Worm (Caenorhabditis elegans) whole organism, L2 larva: ENCODE results near the gene zmp-1.

ENCODE experiments used
- C34F6.9 ChIP-seq: fragments of 150-350 bp; optimal IDR thresholded peaks from 2 replicates; lab custom pipeline; 2014; ENCODE audit warnings: missing biosample characterization, missing genetic modification characterization
- F13H6.1 ChIP-seq: sonication (generic microtip); optimal IDR thresholded peaks from 2 replicates; lab custom pipeline; 2016; ENCODE audit warnings: missing genetic modification characterization, missing compliant biosample characterization
- R02D3.7 ChIP-seq: fragments of 150-350 bp; optimal IDR thresholded peaks from 2 replicates; lab custom pipeline; 2014; ENCODE audit warnings: missing biosample characterization, missing genetic modification characterization
- Y55F3AM.14 ChIP-seq: fragments of 200-800 bp; sonication (Bioruptor generic); optimal IDR thresholded peaks from 2 replicates; lab custom pipeline; 2018; ENCODE audit warnings: mild to moderate bottlenecking, missing genetic modification characterization, missing compliant biosample characterization
- ZK546.5 ChIP-seq: sonication (generic microtip); optimal IDR thresholded peaks from 2 replicates; lab custom pipeline; 2017; ENCODE audit warnings: missing biosample characterization, missing genetic modification characterization
- alr-1 ChIP-seq: fragments of 150-350 bp; optimal IDR thresholded peaks from 2 replicates; lab custom pipeline; 2014; ENCODE audit warnings: missing biosample characterization, missing genetic modification characterization
- aly-2 ChIP-seq: fragments of 150-350 bp; optimal IDR thresholded peaks from 2 replicates; lab custom pipeline; 2014; ENCODE audit warnings: missing biosample characterization, missing genetic modification characterization
- ama-1 ChIP-seq: fragments of 150-350 bp; optimal IDR thresholded peaks from 2 replicates; lab custom pipeline; 2018; ENCODE audit warnings: inconsistent platforms
- blmp-1 ChIP-seq: sonication (generic microtip); optimal IDR thresholded peaks from 2 replicates; lab custom pipeline; 2017; ENCODE audit warnings: missing genetic modification characterization, mild to moderate bottlenecking, missing compliant biosample characterization, antibody characterized with exemption, moderate library complexity; ENCODE audit not compliant: insufficient read depth
- ceh-16 ChIP-seq: fragments of 150-350 bp; optimal IDR thresholded peaks from 2 replicates; lab custom pipeline; 2014; ENCODE audit warnings: missing biosample characterization, missing genetic modification characterization
- ceh-82 ChIP-seq: fragments of 150-350 bp; optimal IDR thresholded peaks from 2 replicates; lab custom pipeline; 2014; ENCODE audit warnings: missing biosample characterization, missing genetic modification characterization
- crh-2 ChIP-seq: sonication (generic microtip); optimal IDR thresholded peaks from 2 replicates; lab custom pipeline; 2017; ENCODE audit warnings: missing biosample characterization, missing genetic modification characterization
- dmd-4 ChIP-seq: sonication (generic microtip); optimal IDR thresholded peaks from 2 replicates; lab custom pipeline; 2017; ENCODE audit warnings: missing biosample characterization, missing genetic modification characterization
- egl-27 ChIP-seq: sonication (generic microtip); optimal IDR thresholded peaks from 3 replicates; lab custom pipeline; 2017; ENCODE audit warnings: missing biosample characterization, missing genetic modification reagents, missing genetic modification characterization
- elt-1 ChIP-seq: fragments of 150-350 bp; optimal IDR thresholded peaks from 2 replicates; lab custom pipeline; 2014; ENCODE audit warnings: missing biosample characterization, missing genetic modification characterization
- elt-3 ChIP-seq: sonication (generic microtip); optimal IDR thresholded peaks from 2 replicates; lab custom pipeline; 2017; ENCODE audit warnings: missing biosample characterization, missing genetic modification characterization
- fos-1 ChIP-seq: fragments of 150-350 bp; optimal IDR thresholded peaks from 2 replicates; lab custom pipeline; 2014; ENCODE audit warnings: missing biosample characterization, missing genetic modification characterization
- gmeb-1 ChIP-seq: fragments of 150-350 bp; optimal IDR thresholded peaks from 2 replicates; lab custom pipeline; 2014; ENCODE audit warnings: missing biosample characterization, missing genetic modification characterization
- lin-11 ChIP-seq: fragments of 150-350 bp; sonication (generic microtip); optimal IDR thresholded peaks from 2 replicates; lab custom pipeline; 2014; ENCODE audit warnings: missing biosample characterization, missing genetic modification characterization, inconsistent platforms, mixed read lengths
- lin-13 ChIP-seq: fragments of 150-350 bp; optimal IDR thresholded peaks from 2 replicates; lab custom pipeline; 2014; ENCODE audit warnings: missing biosample characterization, missing genetic modification reagents, missing genetic modification characterization
- lsy-2 ChIP-seq, 2 experiments: fragments of 150-350 bp in 1 of 2; sonication (generic microtip) in 1 of 2; optimal IDR thresholded peaks; 2 replicates each; lab custom pipeline; 2014 to 2017; ENCODE audit warnings: missing biosample characterization in 2 of 2, missing genetic modification characterization in 2 of 2
- mab-5 ChIP-seq: fragments of 150-350 bp; optimal IDR thresholded peaks from 2 replicates; lab custom pipeline; 2014; ENCODE audit warnings: missing biosample characterization, missing genetic modification characterization
- mbf-1 ChIP-seq: sonication (generic microtip); optimal IDR thresholded peaks from 2 replicates; lab custom pipeline; 2017; ENCODE audit warnings: missing biosample characterization, missing genetic modification characterization
- nhr-10 ChIP-seq: sonication (generic microtip); optimal IDR thresholded peaks from 2 replicates; lab custom pipeline; 2017; ENCODE audit warnings: missing biosample characterization, missing genetic modification characterization
- nhr-11 ChIP-seq: fragments of 150-350 bp; optimal IDR thresholded peaks from 2 replicates; lab custom pipeline; 2014; ENCODE audit warnings: missing biosample characterization, missing genetic modification characterization
- nhr-12 ChIP-seq: fragments of 150-350 bp; optimal IDR thresholded peaks from 2 replicates; lab custom pipeline; 2014; ENCODE audit warnings: missing biosample characterization, missing genetic modification characterization
- nhr-129 ChIP-seq: fragments of 150-350 bp; optimal IDR thresholded peaks from 2 replicates; lab custom pipeline; 2014; ENCODE audit warnings: missing biosample characterization, missing genetic modification characterization
- nhr-21 ChIP-seq: fragments of 150-350 bp; optimal IDR thresholded peaks from 2 replicates; lab custom pipeline; 2014; ENCODE audit warnings: missing biosample characterization, missing genetic modification characterization
- nhr-23 ChIP-seq: fragments of 150-350 bp; optimal IDR thresholded peaks from 2 replicates; lab custom pipeline; 2014; ENCODE audit warnings: missing biosample characterization, missing genetic modification reagents, missing genetic modification characterization
- nhr-237 ChIP-seq: fragments of 150-350 bp; optimal IDR thresholded peaks from 2 replicates; lab custom pipeline; 2014; ENCODE audit warnings: missing biosample characterization, missing genetic modification characterization
- nhr-25 ChIP-seq: fragments of 150-350 bp; sonication (generic microtip); optimal IDR thresholded peaks from 3 replicates; lab custom pipeline; 2014; ENCODE audit warnings: missing biosample characterization, missing genetic modification characterization
- nhr-6 ChIP-seq: fragments of 150-350 bp; optimal IDR thresholded peaks from 2 replicates; lab custom pipeline; 2014; ENCODE audit warnings: missing biosample characterization, missing genetic modification characterization
- nhr-77 ChIP-seq: fragments of 150-350 bp; optimal IDR thresholded peaks from 2 replicates; lab custom pipeline; 2014; ENCODE audit warnings: missing biosample characterization, missing genetic modification characterization
- peb-1 ChIP-seq: fragments of 150-350 bp; optimal IDR thresholded peaks from 2 replicates; lab custom pipeline; 2014; ENCODE audit warnings: missing biosample characterization, missing genetic modification characterization
- sem-4 ChIP-seq: fragments of 150-350 bp; optimal IDR thresholded peaks from 2 replicates; lab custom pipeline; 2014; ENCODE audit warnings: missing biosample characterization, missing genetic modification reagents, missing genetic modification characterization
- skn-1 ChIP-seq: sonication (generic microtip); optimal IDR thresholded peaks from 2 replicates; lab custom pipeline; 2017; ENCODE audit warnings: missing biosample characterization, missing genetic modification characterization
- snpc-4 ChIP-seq: fragments of 150-350 bp; optimal IDR thresholded peaks from 2 replicates; lab custom pipeline; 2014; ENCODE audit warnings: missing biosample characterization, missing genetic modification characterization
- unc-39 ChIP-seq: fragments of 150-350 bp; optimal IDR thresholded peaks from 2 replicates; lab custom pipeline; 2014; ENCODE audit warnings: missing biosample characterization, missing genetic modification characterization
- unc-55 ChIP-seq: fragments of 150-350 bp; sonication (generic microtip); optimal IDR thresholded peaks from 3 replicates; lab custom pipeline; 2014; ENCODE audit warnings: missing biosample characterization, missing genetic modification reagents, missing genetic modification characterization
- zag-1 ChIP-seq: fragments of 150-350 bp; optimal IDR thresholded peaks from 2 replicates; lab custom pipeline; 2014; ENCODE audit warnings: missing biosample characterization, missing genetic modification characterization
- ztf-1 ChIP-seq: fragments of 200-800 bp; sonication (Bioruptor generic); conservative IDR thresholded peaks from 2 replicates; pipeline ENCODE4 v1.3.6; 2022; ENCODE audit warnings: missing genetic modification characterization, missing compliant biosample characterization
- ztf-11 ChIP-seq: sonication (generic microtip); optimal IDR thresholded peaks from 2 replicates; lab custom pipeline; 2017; ENCODE audit warnings: missing biosample characterization, missing genetic modification characterization
- ztf-4 ChIP-seq: fragments of 150-350 bp; optimal IDR thresholded peaks from 2 replicates; lab custom pipeline; 2014; ENCODE audit warnings: missing biosample characterization, missing genetic modification characterization

Gene zmp-1

DNA sequence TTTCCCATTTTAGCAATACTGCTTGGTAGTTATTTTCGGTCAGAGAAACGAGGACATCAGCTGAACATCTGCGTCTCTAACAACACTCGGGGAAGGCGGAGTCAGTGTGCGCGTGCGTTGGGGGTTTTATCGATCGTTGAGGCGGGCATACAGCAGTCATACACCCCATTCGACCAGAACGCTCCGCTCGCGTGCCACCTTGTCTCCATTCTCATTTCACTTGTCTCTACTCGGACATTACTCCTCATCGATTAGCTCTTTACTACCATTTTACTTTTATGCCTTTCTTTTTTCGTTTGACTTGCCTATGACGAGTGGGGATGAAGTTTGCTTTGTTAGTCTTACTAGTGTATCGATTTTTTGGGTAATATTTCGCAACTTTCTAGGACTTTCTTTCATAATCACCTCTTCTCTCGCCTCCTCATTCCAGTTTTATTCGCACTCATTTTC is 7.8 kb upstream of the zmp-1 start (continued):
- peak; percentile 60 for TF ChIP-seq lin-13 (GFP tag; lab: Kevin White, UChicago)
- TF ChIP-seq C34F6.9 (tag; lab: Kevin White, UChicago) = peak; percentile 82
- TF ChIP-seq ztf-4 (tag; lab: Kevin White, UChicago) = peak; percentile 75

DNA sequence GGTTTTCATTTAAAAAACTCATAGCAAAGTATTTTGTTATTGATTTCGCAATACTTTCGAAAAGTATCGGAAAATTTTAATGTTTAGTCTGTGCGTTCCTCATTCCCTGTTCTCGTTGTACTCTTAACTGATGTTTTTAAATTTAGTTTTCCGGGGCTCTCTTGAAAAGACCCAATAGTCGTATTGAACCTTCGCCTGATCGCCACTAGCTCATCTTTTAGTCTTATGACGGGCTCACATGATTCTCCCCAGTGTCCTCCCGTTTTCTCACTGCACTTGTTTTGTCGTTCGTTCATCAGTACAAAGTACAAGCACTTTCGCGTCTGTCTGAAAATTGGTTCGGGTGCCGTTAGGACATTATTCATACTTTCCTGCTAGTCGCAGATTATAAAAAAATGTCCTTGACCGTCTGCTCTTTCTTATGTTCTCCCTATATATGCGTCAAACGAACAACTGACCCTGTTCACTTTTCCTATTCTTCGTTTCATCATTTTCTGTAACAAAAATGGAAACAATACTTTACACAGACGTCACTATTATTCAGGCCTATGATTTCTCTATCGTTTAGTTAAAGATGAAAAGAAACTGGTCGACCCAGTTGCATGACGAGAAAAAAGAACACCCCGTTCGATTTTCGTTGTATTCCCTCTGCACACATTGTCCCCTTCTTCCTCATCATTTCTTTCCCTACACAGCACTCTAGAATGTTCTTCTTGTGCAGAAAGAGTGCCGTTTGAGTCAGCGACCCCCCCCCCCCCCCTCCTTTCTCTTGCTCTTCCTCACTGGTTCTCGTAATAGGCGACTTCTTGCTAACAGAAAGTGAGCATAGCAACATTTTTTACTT is 6.9 kb upstream of the zmp-1 start, which contains the start of gene ubq-1:
Gene ubq-1 (plus strand): TSS at position 802 of the 844 bp plus-strand sequence.
- no peak for TF ChIP-seq elt-1 (tag; lab: Kevin White, UChicago)
- TF ChIP-seq fos-1 (tag; lab: Kevin White, UChicago) = no peak
- no peak for TF ChIP-seq nhr-12 (tag; lab: Kevin White, UChicago)
- no peak for TF ChIP-seq unc-39
- no peak for TF ChIP-seq lin-11 (tag; lab: Kevin White, UChicago)
- TF ChIP-seq F13H6.1 (tag; lab: Kevin White, UChicago) = no peak
- TF ChIP-seq nhr-237 = no peak
- no peak for TF ChIP-seq crh-2
- TF ChIP-seq unc-55 (GFP tag; lab: Kevin White, UChicago) = peak; percentile 29
- no peak for TF ChIP-seq ceh-82 (tag; lab: Kevin White, UChicago)
- TF ChIP-seq snpc-4 (tag; lab: Kevin White, UChicago) = no peak
- TF ChIP-seq egl-27 (tag; lab: Kevin White, UChicago) = no peak
- TF ChIP-seq dmd-4 (tag; lab: Kevin White, UChicago) = no peak
- TF ChIP-seq ama-1 = peak; percentile 73
- peak in 1 of 2 experiments; percentile 40 for TF ChIP-seq lsy-2 (tag; optimal IDR thresholded peaks at IDR 0.05; lab: Kevin White, UChicago)
- no peak for TF ChIP-seq nhr-23 (tag; lab: Kevin White, UChicago)
- no peak for TF ChIP-seq nhr-11 (tag; lab: Kevin White, UChicago)
- TF ChIP-seq C34F6.9 (tag; lab: Kevin White, UChicago) = peak; percentile 50
- peak; percentile 74 for TF ChIP-seq nhr-129
- TF ChIP-seq, all 48 proteins: peak for 5

ce11 chrIII:5938790-5939452 is 6.2 kb upstream of the zmp-1 start:
- peak; percentile 55 for TF ChIP-seq fos-1 (tag; lab: Kevin White, UChicago)
- TF ChIP-seq egl-27 (tag; lab: Kevin White, UChicago) = no peak
- TF ChIP-seq gmeb-1 (tag; lab: Kevin White, UChicago) = peak; percentile 13

DNA sequence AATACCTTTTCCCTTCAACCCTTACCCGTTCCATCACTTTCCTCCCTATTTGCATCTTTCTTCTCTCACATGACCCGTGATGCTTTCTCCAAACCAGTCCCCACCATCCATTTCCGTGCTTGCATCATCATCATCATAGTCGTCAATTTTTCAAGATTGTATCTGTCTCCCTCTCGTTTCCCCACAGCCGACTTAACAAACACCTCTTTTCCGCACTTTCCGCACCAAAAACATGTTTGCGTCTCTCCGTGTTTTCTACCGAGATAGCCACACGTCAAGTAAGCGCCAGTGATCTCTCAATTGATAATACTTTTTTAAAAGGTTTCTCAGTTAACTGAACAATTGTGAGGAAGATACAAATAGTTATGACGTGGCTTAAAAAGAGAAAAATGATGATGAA is 5.3 kb upstream of the zmp-1 start:
- peak; percentile 86 for TF ChIP-seq unc-55 (GFP tag; lab: Kevin White, UChicago)
- TF ChIP-seq nhr-11 (tag; lab: Kevin White, UChicago) = no peak
- TF ChIP-seq nhr-6 = peak; percentile 65
- peak in 1 of 2 experiments; percentile 75 for TF ChIP-seq lsy-2 (tag; optimal IDR thresholded peaks at IDR 0.05; lab: Kevin White, UChicago)
- no peak for TF ChIP-seq aly-2 (tag; lab: Kevin White, UChicago)
- TF ChIP-seq peb-1 (tag; lab: Kevin White, UChicago) = no peak
- TF ChIP-seq Y55F3AM.14 (GFP tag; lab: Kevin White, UChicago) = peak; percentile 76
- TF ChIP-seq crh-2 = peak; percentile 87
- TF ChIP-seq alr-1 (tag; lab: Kevin White, UChicago) = no peak
- no peak for TF ChIP-seq ZK546.5 (tag; lab: Kevin White, UChicago)
- TF ChIP-seq elt-3 (tag; lab: Kevin White, UChicago) = no peak
- peak; percentile 54 for TF ChIP-seq gmeb-1 (tag; lab: Kevin White, UChicago)
- TF ChIP-seq zag-1 (tag; lab: Kevin White, UChicago) = peak; percentile 28
- TF ChIP-seq nhr-21 (tag; lab: Kevin White, UChicago) = peak; percentile 95
- no peak for TF ChIP-seq ztf-1 (GFP tag; lab: Robert Waterston, UW)
- no peak for TF ChIP-seq dmd-4 (tag; lab: Kevin White, UChicago)
- peak; percentile 64 for TF ChIP-seq ztf-4 (tag; lab: Kevin White, UChicago)
- no peak for TF ChIP-seq elt-1 (tag; lab: Kevin White, UChicago)
- no peak for TF ChIP-seq nhr-10 (tag; lab: Kevin White, UChicago)
- TF ChIP-seq lin-11 (tag; lab: Kevin White, UChicago) = no peak
- peak; percentile 88 for TF ChIP-seq egl-27 (tag; lab: Kevin White, UChicago)
- peak; percentile 39 for TF ChIP-seq mab-5 (tag; lab: Kevin White, UChicago)
- no peak for TF ChIP-seq unc-39
- TF ChIP-seq sem-4 (tag; lab: Kevin White, UChicago) = peak; percentile 71
- TF ChIP-seq nhr-237 = no peak
- no peak for TF ChIP-seq ama-1
- peak; percentile 95 for TF ChIP-seq nhr-25 (tag; lab: Kevin White, UChicago)
- TF ChIP-seq blmp-1 (tag; lab: Kevin White, UChicago) = peak; percentile 82
- no peak for TF ChIP-seq R02D3.7 (tag; lab: Kevin White, UChicago)
- TF ChIP-seq skn-1 = no peak
- TF ChIP-seq fos-1 (tag; lab: Kevin White, UChicago) = peak; percentile 86
- TF ChIP-seq ztf-11 (tag; lab: Kevin White, UChicago) = no peak
- TF ChIP-seq nhr-23 (tag; lab: Kevin White, UChicago) = no peak
- peak; percentile 70 for TF ChIP-seq ceh-16 (tag; lab: Kevin White, UChicago)
- TF ChIP-seq lin-13 (GFP tag; lab: Kevin White, UChicago) = no peak
- no peak for TF ChIP-seq nhr-77 (tag; lab: Kevin White, UChicago)
- no peak for TF ChIP-seq mbf-1 (tag; lab: Kevin White, UChicago)
